Fruit fly (Drosophila melanogaster): ENCODE measurements around the gene CG3222.

Gene CG3222

DNA sequence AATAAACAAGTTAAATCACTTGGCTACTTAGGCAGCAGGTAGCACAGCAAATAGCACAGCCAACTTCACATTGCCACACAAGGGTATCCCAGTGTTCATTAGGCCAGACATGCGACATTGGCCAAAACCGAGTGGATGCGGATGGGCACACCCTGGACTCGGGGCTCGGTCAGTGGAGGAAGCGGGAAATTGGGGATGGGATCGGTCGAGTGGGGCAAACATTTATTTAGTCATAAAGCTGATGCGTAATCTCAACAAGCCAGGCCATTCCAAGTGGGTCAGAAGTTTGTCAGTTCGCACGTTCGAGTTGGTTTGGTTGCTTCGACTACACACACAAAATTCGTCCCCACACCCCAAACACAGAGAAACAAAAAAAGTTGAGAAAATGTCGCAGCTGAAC lies at the start of gene CG3222:
Gene CG3222, plus strand, starts transcription at position 301 of the 400 bp plus-strand sequence.
- TF ChIP-seq Hnf4 (GFP tag; optimal IDR thresholded peaks at IDR 0.05) (no peak), dsf (GFP tag; optimal IDR thresholded peaks at IDR 0.05; ENCODE audit: borderline replicate concordance) (no peak), dmrt93B (GFP tag; optimal IDR thresholded peaks at IDR 0.05) (no peak), GATAd (GFP tag; optimal IDR thresholded peaks at IDR 0.05) (no peak), sv (GFP tag; optimal IDR thresholded peaks at IDR 0.05) (no peak), HLH106 (tag; optimal IDR thresholded peaks at IDR 0.05) (no peak)

DNA sequence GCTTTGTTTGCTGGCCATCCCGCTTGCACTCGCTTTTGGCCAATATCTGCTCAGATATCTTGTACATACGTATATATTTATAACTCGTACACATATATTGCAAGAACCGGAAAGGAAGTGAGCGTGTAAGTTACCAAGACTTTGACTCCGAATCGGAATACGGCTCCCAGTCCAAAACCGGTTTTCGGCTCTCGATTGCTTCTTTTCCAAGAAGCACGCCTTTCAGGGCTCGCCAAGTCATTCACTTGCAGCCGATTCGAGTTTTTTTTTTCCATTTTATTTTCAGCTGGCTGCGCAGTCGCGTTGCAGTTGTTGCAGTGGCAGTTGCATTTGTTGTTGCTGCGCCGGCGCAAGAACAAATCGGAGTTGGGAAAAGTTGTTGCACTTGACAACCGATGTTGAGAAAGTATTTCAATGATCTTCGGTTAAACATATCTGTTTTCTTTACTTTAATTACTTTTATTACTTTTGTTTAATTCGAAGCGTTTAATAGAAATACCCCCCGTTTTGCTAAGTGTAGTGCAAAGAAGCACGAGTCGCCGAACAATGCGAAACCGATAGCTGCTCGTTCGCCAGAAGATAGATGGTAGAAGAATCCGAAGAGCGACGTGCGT lies 49.0 kb upstream of the CG3222 start:
- TF ChIP-seq woc (GFP tag; optimal IDR thresholded peaks at IDR 0.05) (peak; percentile 76), Sp1 (GFP tag; optimal IDR thresholded peaks at IDR 0.05) (peak; percentile 81), Myc (optimal IDR thresholded peaks at IDR 0.05) (no peak), HLH106 (tag; optimal IDR thresholded peaks at IDR 0.05) (peak; percentile 68), foxo (GFP tag; optimal IDR thresholded peaks at IDR 0.05) (peak; percentile 6 to 78), fru (GFP tag; optimal IDR thresholded peaks at IDR 0.05) (peak; percentile 75), sage (GFP tag; optimal IDR thresholded peaks at IDR 0.05) (peak; percentile 16), GATAd (GFP tag; optimal IDR thresholded peaks at IDR 0.05) (no peak), Rel (GFP tag; optimal IDR thresholded peaks at IDR 0.05) (peak; percentile 79), Rel (tag; optimal IDR thresholded peaks at IDR 0.05) (no peak), OdsH (GFP tag; optimal IDR thresholded peaks at IDR 0.05) (peak; percentile 52), h (GFP tag; optimal IDR thresholded peaks at IDR 0.05) (peak; percentile 86), Jra (GFP tag; optimal IDR thresholded peaks at IDR 0.05) (no peak), psq (GFP tag; optimal IDR thresholded peaks at IDR 0.05) (peak; percentile 25), CG32264 (GFP tag; optimal IDR thresholded peaks at IDR 0.05) (peak; percentile 37), rgr (GFP tag; optimal IDR thresholded peaks at IDR 0.05) (peak; percentile 33), CrebA (GFP tag; optimal IDR thresholded peaks at IDR 0.05; ENCODE audit: borderline replicate concordance) (peak; percentile 64), ey (GFP tag; optimal IDR thresholded peaks at IDR 0.05) (peak; percentile 60), pan (optimal IDR thresholded peaks at IDR 0.05) (no peak), br (GFP tag; optimal IDR thresholded peaks at IDR 0.05) (peak; percentile 60), Hr83 (GFP tag; optimal IDR thresholded peaks at IDR 0.05; ENCODE audit: poor library complexity, severe bottlenecking) (no peak), dsf (GFP tag; optimal IDR thresholded peaks at IDR 0.05; ENCODE audit: borderline replicate concordance) (no peak), brk (GFP tag; optimal IDR thresholded peaks at IDR 0.05) (peak; percentile 28)

dm6 chr3L:9550873-9551580 lies 47.8 kb upstream of the CG3222 start:
- TF ChIP-seq CG9705 (GFP tag; optimal IDR thresholded peaks at IDR 0.05) (no peak), OdsH (GFP tag; optimal IDR thresholded peaks at IDR 0.05) (no peak), pan (optimal IDR thresholded peaks at IDR 0.05) (no peak), CrebA (GFP tag; optimal IDR thresholded peaks at IDR 0.05; ENCODE audit: borderline replicate concordance) (no peak)

DNA sequence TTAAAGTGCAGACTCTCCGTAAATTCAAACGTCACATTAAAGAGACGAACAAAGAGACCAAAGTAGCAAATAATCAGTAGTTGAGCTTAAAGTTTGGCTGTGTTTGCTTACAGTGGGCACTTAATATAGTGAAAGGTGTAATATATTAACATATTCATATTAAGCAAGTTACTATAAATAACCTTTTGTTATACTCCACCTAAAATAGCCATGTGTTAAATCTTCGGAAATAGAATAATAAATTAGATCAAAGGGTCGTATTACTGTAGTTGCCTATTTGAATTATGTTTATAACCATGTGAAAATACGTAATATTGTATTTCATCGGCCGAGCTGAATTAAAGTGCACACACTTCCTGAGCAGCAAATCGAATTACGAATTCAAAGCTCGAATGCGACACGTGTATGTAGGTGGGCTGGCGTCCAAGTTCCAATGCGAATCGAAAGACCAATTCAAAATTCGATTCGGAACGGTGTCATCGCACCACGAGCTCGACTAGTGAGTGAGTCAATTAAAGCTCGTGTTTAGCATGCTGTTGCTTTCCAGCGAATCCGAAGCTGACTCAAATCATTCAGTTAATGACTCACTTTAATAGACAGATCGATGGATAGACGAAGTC lies 46.5 kb upstream of the CG3222 start:
- no peak for TF ChIP-seq Hr83 (GFP tag; optimal IDR thresholded peaks at IDR 0.05; ENCODE audit: poor library complexity, severe bottlenecking)
- no peak for TF ChIP-seq sage (GFP tag; optimal IDR thresholded peaks at IDR 0.05)
- TF ChIP-seq Hnf4 (GFP tag; optimal IDR thresholded peaks at IDR 0.05) = no peak
- no peak for TF ChIP-seq OdsH (GFP tag; optimal IDR thresholded peaks at IDR 0.05)
- TF ChIP-seq dsf (GFP tag; optimal IDR thresholded peaks at IDR 0.05; ENCODE audit: borderline replicate concordance) = no peak
- no peak for TF ChIP-seq woc (GFP tag; optimal IDR thresholded peaks at IDR 0.05)
- TF ChIP-seq jim (GFP tag; optimal IDR thresholded peaks at IDR 0.05) = no peak
- TF ChIP-seq N (GFP tag; optimal IDR thresholded peaks at IDR 0.05) = no peak
- no peak for TF ChIP-seq pan (optimal IDR thresholded peaks at IDR 0.05)
- no peak for TF ChIP-seq foxo (GFP tag; optimal IDR thresholded peaks at IDR 0.05)
- TF ChIP-seq Sp1 (GFP tag; optimal IDR thresholded peaks at IDR 0.05) = no peak
- TF ChIP-seq tai (GFP tag; optimal IDR thresholded peaks at IDR 0.05) = no peak
- TF ChIP-seq Myc (optimal IDR thresholded peaks at IDR 0.05) = no peak
- TF ChIP-seq HLH106 (tag; optimal IDR thresholded peaks at IDR 0.05) = no peak
- TF ChIP-seq dmrt93B (GFP tag; optimal IDR thresholded peaks at IDR 0.05) = no peak
- TF ChIP-seq CG32264 (GFP tag; optimal IDR thresholded peaks at IDR 0.05) = no peak
- TF ChIP-seq Abd-B (GFP tag; optimal IDR thresholded peaks at IDR 0.05) = no peak

Measured in whole organism, wandering third instar larva.